Worm (Caenorhabditis elegans) whole organism, late embryonic: Measurements from ENCODE around the gene slc-36.5.

ENCODE experiments used
- F13H6.1 ChIP-seq: sonication (generic microtip); optimal IDR thresholded peaks from 2 replicates; lab custom pipeline; 2016; ENCODE audit warnings: missing genetic modification characterization, missing compliant biosample characterization
- ama-1 ChIP-seq: fragments of 150-350 bp; optimal IDR thresholded peaks from 2 replicates; lab custom pipeline; 2014
- ceh-2 ChIP-seq: sonication (generic microtip); optimal IDR thresholded peaks from 2 replicates; lab custom pipeline; 2016; ENCODE audit warnings: missing genotype, missing genetic modification characterization, missing compliant biosample characterization
- ceh-24 ChIP-seq: sonication (generic microtip); optimal IDR thresholded peaks from 2 replicates; lab custom pipeline; 2016; ENCODE audit warnings: mild to moderate bottlenecking, missing genetic modification characterization, missing compliant biosample characterization
- ceh-45 ChIP-seq: fragments of 200-800 bp; sonication (Bioruptor generic); IDR thresholded peaks from 2 replicates; pipeline ENCODE4 v1.3.6; 2022; ENCODE audit warnings: missing genetic modification reagents, missing genetic modification characterization, missing compliant biosample characterization
- dve-1 ChIP-seq: sonication (generic microtip); optimal IDR thresholded peaks from 2 replicates; lab custom pipeline; 2017; ENCODE audit warnings: antibody characterized with exemption, mild to moderate bottlenecking, missing genetic modification characterization, missing compliant biosample characterization
- fkh-6 ChIP-seq: sonication (generic microtip); optimal IDR thresholded peaks from 2 replicates; lab custom pipeline; 2016; ENCODE audit warnings: missing genetic modification characterization, missing compliant biosample characterization
- lim-6 ChIP-seq: sonication (generic microtip); optimal IDR thresholded peaks from 2 replicates; lab custom pipeline; 2016; ENCODE audit warnings: missing genetic modification characterization, missing compliant biosample characterization
- lin-11 ChIP-seq: fragments of 200-800 bp; sonication (Bioruptor generic); optimal IDR thresholded peaks from 2 replicates; lab custom pipeline; 2018; ENCODE audit warnings: mild to moderate bottlenecking, missing genetic modification characterization, missing compliant biosample characterization
- pha-2 ChIP-seq: sonication (generic microtip); optimal IDR thresholded peaks from 2 replicates; lab custom pipeline; 2017; ENCODE audit warnings: mild to moderate bottlenecking, missing genetic modification characterization, missing compliant biosample characterization
- pha-4 ChIP-seq: fragments of 150-350 bp; optimal IDR thresholded peaks from 2 replicates; lab custom pipeline; 2018; ENCODE audit warnings: missing biosample characterization, missing genetic modification reagents, missing genetic modification characterization
- ref-2 ChIP-seq: sonication (generic microtip); optimal IDR thresholded peaks from 2 replicates; lab custom pipeline; 2016; ENCODE audit warnings: missing genetic modification characterization, missing compliant biosample characterization
- tbx-2 ChIP-seq: sonication (generic microtip); optimal IDR thresholded peaks from 2 replicates; lab custom pipeline; 2016; ENCODE audit warnings: missing genetic modification characterization, missing compliant biosample characterization

ce11 chrII:6915875-6916274, 39.0 kb upstream of the slc-36.5 start, which contains the start of gene B0252.8:
- TF ChIP-seq pha-2 (tag; lab: Kevin White, UChicago) (no peak), ama-1 (lab: Kevin White, UChicago) (no peak), ref-2 (tag; lab: Kevin White, UChicago) (no peak), F13H6.1 (tag; lab: Kevin White, UChicago) (no peak), ceh-2 (tag; lab: Kevin White, UChicago) (no peak), pha-4 (tag; lab: Kevin White, UChicago) (no peak), lin-11 (tag; lab: Kevin White, UChicago) (no peak), dve-1 (tag; lab: Kevin White, UChicago) (no peak), tbx-2 (tag; lab: Kevin White, UChicago) (no peak), ceh-24 (no peak), fkh-6 (tag; lab: Kevin White, UChicago) (no peak), ceh-45 (GFP tag; lab: Robert Waterston, UW) (no peak), lim-6 (tag; lab: Kevin White, UChicago) (no peak)
